Fruit fly (Drosophila melanogaster) whole organism, adult: ENCODE results near the gene Orct.

Experiments
- CG11617 ChIP-seq: fragments of 200-800 bp; sonication (Bioruptor generic); optimal IDR thresholded peaks from 2 replicates; lab custom pipeline; 2017; ENCODE audit warnings: mild to moderate bottlenecking, missing biosample characterization, missing genetic modification reagents, missing genetic modification characterization
- CG12768 ChIP-seq: fragments of 200-800 bp; sonication (Bioruptor generic); optimal IDR thresholded peaks from 2 replicates; lab custom pipeline; 2017; ENCODE audit warnings: missing biosample characterization, missing genetic modification characterization, mild to moderate bottlenecking, moderate library complexity, missing genetic modification reagents
- CG14711 ChIP-seq: fragments of 200-800 bp; sonication (Bioruptor generic); optimal IDR thresholded peaks from 2 replicates; lab custom pipeline; 2018; ENCODE audit warnings: missing biosample characterization, mild to moderate bottlenecking, missing genetic modification characterization, moderate library complexity
- CG1620 ChIP-seq: fragments of 200-800 bp; sonication (Bioruptor generic); optimal IDR thresholded peaks from 2 replicates; lab custom pipeline; 2016; ENCODE audit warnings: missing biosample characterization, missing genetic modification characterization
- Crg-1 ChIP-seq: fragments of 200-800 bp; sonication (Bioruptor generic); optimal IDR thresholded peaks from 2 replicates; lab custom pipeline; 2016; ENCODE audit warnings: missing biosample characterization, missing genetic modification characterization
- Hr96 ChIP-seq: fragments of 200-800 bp; sonication (Bioruptor generic); optimal IDR thresholded peaks from 2 replicates; lab custom pipeline; 2016; ENCODE audit warnings: missing biosample characterization, missing genetic modification characterization
- bab1 ChIP-seq: fragments of 200-800 bp; sonication (Bioruptor generic); optimal IDR thresholded peaks from 3 replicates; lab custom pipeline; 2019; ENCODE audit warnings: missing biosample characterization, mild to moderate bottlenecking, missing genetic modification characterization, moderate library complexity
- cic ChIP-seq: fragments of 200-800 bp; sonication (Bioruptor generic); optimal IDR thresholded peaks from 2 replicates; lab custom pipeline; 2017; ENCODE audit warnings: missing biosample characterization, mild to moderate bottlenecking, missing genetic modification characterization, moderate library complexity
- cnc ChIP-seq, 2 experiments: fragments of >200 bp; optimal IDR thresholded peaks; 2 replicates each; lab custom pipeline; 2017
- tj ChIP-seq: fragments of 200-800 bp; sonication (Bioruptor generic); optimal IDR thresholded peaks from 3 replicates; lab custom pipeline; 2017; ENCODE audit warnings: missing biosample characterization, mild to moderate bottlenecking, missing genetic modification characterization, moderate library complexity

DNA sequence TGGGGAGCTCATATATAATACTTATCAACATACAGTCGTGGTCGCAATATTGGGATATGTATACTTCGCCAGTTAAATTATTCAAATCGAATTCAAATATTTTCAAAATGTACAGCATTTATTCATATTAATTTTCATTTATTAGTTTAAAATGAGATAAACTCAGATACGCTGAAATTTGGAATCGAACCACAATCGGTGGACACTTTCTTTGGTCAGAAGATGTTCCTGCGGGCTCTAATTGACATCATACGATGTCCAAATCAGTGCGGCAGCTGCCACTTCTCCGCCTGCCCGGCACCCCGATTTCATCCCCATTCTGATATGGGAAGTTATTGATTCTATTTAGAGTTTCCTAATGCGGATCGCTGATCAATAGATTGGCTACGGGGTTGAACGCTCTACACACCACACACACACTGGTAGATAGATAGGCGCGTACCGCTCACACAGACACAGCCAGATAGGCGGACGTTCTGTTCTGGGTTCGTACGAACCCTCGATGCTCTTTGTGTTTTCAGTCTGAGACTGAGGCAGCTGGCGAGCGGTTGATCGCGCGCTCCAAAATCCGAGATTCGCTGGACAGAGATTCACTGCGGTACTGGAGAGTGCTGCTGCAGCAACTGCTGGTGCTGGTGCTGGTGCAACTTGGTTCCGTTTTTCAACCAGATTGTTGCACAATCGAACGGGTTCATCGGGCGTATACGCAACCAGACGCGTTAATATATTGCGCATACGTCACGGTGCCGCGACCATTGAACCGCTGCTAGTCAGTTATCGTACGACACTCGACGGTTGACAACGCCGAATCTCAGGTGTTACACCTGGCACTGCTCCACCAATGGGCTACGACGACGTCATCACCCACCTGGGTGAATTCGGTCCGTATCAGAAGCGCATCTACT, at the start of gene Orct:
- TF ChIP-seq CG11617 (peak; percentile 95), cic (GFP tag; lab: Kevin White, UChicago) (peak; percentile 61), CG12768 (GFP tag; lab: Kevin White, UChicago) (peak; percentile 91), cnc (optimal IDR thresholded peaks at IDR 0.05; lab: Kevin White, UChicago) (no peak), bab1 (no peak), CG14711 (tag; lab: Kevin White, UChicago) (peak; percentile 62), tj (GFP tag; lab: Kevin White, UChicago) (peak; percentile 65), Hr96 (GFP tag; lab: Kevin White, UChicago) (peak; percentile 71), CG1620 (GFP tag; lab: Kevin White, UChicago) (peak; percentile 24), Crg-1 (GFP tag; lab: Kevin White, UChicago) (peak; percentile 63)
